Worm (Caenorhabditis elegans): ENCODE data around the gene C17B7.8.

C17B7.8 gene

ce11 chrV:3301898-3302297, 22.2 kb downstream of the C17B7.8 start, which contains the start of gene srbc-1:
Gene srbc-1 (minus strand): TSS chrV:3301998.
- TF ChIP-seq lin-39 (tag; optimal IDR thresholded peaks at IDR 0.05) (no peak), ceh-82 (tag; optimal IDR thresholded peaks at IDR 0.05) (no peak), egl-5 (tag; optimal IDR thresholded peaks at IDR 0.05) (no peak), skn-1 (tag; optimal IDR thresholded peaks at IDR 0.05) (no peak), nhr-76 (tag; optimal IDR thresholded peaks at IDR 0.05) (no peak)

- TF ChIP-seq nhr-76 (tag; optimal IDR thresholded peaks at IDR 0.05) = no peak
- no peak for TF ChIP-seq ceh-9 (tag; optimal IDR thresholded peaks at IDR 0.05)
- TF ChIP-seq ztf-4 (tag; optimal IDR thresholded peaks at IDR 0.05) = no peak
- TF ChIP-seq lin-15B (tag; optimal IDR thresholded peaks at IDR 0.05) = no peak
- no peak for TF ChIP-seq ZK546.5 (tag; optimal IDR thresholded peaks at IDR 0.05)
- TF ChIP-seq elt-3 (tag; optimal IDR thresholded peaks at IDR 0.05) = no peak
- TF ChIP-seq daf-12 (tag; optimal IDR thresholded peaks at IDR 0.05) = no peak
- no peak for TF ChIP-seq ceh-28 (tag; optimal IDR thresholded peaks at IDR 0.05)
- TF ChIP-seq hmg-11 (tag; optimal IDR thresholded peaks at IDR 0.05) = no peak
- TF ChIP-seq elt-2 (tag; optimal IDR thresholded peaks at IDR 0.05) = no peak
Measured at ce11 chrV:3299437-3299836, 24.6 kb downstream of the C17B7.8 start.

ce11 chrV:3297764-3298163, 26.3 kb downstream of the C17B7.8 start, which contains the start of gene srx-122:
Gene srx-122 (minus strand): TSS chrV:3297864.
- TF ChIP-seq nhr-43 (tag; optimal IDR thresholded peaks at IDR 0.05; ENCODE audit: poor library complexity, severe bottlenecking) (no peak), nhr-67 (tag; optimal IDR thresholded peaks at IDR 0.05) (no peak), nhr-237 (tag; optimal IDR thresholded peaks at IDR 0.05) (no peak), ceh-28 (tag; optimal IDR thresholded peaks at IDR 0.05) (no peak), unc-39 (tag; optimal IDR thresholded peaks at IDR 0.05) (no peak), ama-1 (optimal IDR thresholded peaks at IDR 0.05) (no peak), ztf-11 (tag; optimal IDR thresholded peaks at IDR 0.05) (no peak), fkh-2 (tag; optimal IDR thresholded peaks at IDR 0.05) (no peak), pqm-1 (tag; optimal IDR thresholded peaks at IDR 0.05) (no peak), snpc-4 (tag; optimal IDR thresholded peaks at IDR 0.05) (no peak), zag-1 (tag; optimal IDR thresholded peaks at IDR 0.05) (no peak), ceh-9 (tag; optimal IDR thresholded peaks at IDR 0.05) (no peak)

- TF ChIP-seq lsy-12 (tag; optimal IDR thresholded peaks at IDR 0.05) = no peak
- TF ChIP-seq ceh-9 (tag; optimal IDR thresholded peaks at IDR 0.05) = no peak
- no peak for TF ChIP-seq ceh-28 (tag; optimal IDR thresholded peaks at IDR 0.05)
- no peak for TF ChIP-seq ceh-82 (tag; optimal IDR thresholded peaks at IDR 0.05)
- no peak for TF ChIP-seq elt-2 (tag; optimal IDR thresholded peaks at IDR 0.05)
- no peak for TF ChIP-seq nhr-77 (tag; optimal IDR thresholded peaks at IDR 0.05)
- no peak for TF ChIP-seq nhr-28 (tag; optimal IDR thresholded peaks at IDR 0.05)
- no peak for TF ChIP-seq tbx-2 (tag; optimal IDR thresholded peaks at IDR 0.05)
- no peak for TF ChIP-seq egl-27 (tag; optimal IDR thresholded peaks at IDR 0.05)
- TF ChIP-seq ztf-4 (tag; optimal IDR thresholded peaks at IDR 0.05) = no peak
- TF ChIP-seq fos-1 (tag; optimal IDR thresholded peaks at IDR 0.05) = no peak
- TF ChIP-seq daf-12 (tag; optimal IDR thresholded peaks at IDR 0.05) = no peak
- no peak for TF ChIP-seq pqm-1 (tag; optimal IDR thresholded peaks at IDR 0.05)
- TF ChIP-seq nhr-43 (tag; optimal IDR thresholded peaks at IDR 0.05; ENCODE audit: poor library complexity, severe bottlenecking) = no peak
- no peak for TF ChIP-seq fkh-10 (GFP tag; optimal IDR thresholded peaks at IDR 0.05)
- TF ChIP-seq nhr-12 (tag; optimal IDR thresholded peaks at IDR 0.05) = no peak
- no peak for TF ChIP-seq elt-1 (tag; optimal IDR thresholded peaks at IDR 0.05)
Measured at ce11 chrV:3295368-3295767, 28.7 kb downstream of the C17B7.8 start.

ce11 chrV:3289267-3289666, 34.8 kb downstream of the C17B7.8 start, which contains the start of gene F35F10.6:
Gene F35F10.6 (minus strand): TSS chrV:3289367.
- TF ChIP-seq nhr-237 (tag; optimal IDR thresholded peaks at IDR 0.05) = no peak
- TF ChIP-seq sea-2 (GFP tag; optimal IDR thresholded peaks at IDR 0.05) = no peak
- TF ChIP-seq mdl-1 (tag; optimal IDR thresholded peaks at IDR 0.05) = no peak
- TF ChIP-seq hmg-11 (tag; optimal IDR thresholded peaks at IDR 0.05) = no peak
- TF ChIP-seq nhr-11 (tag; optimal IDR thresholded peaks at IDR 0.05) = no peak
- no peak for TF ChIP-seq nhr-28 (tag; optimal IDR thresholded peaks at IDR 0.05)
- TF ChIP-seq nfya-1 (tag; optimal IDR thresholded peaks at IDR 0.05; ENCODE audit: insufficient read depth) = no peak
- no peak for TF ChIP-seq snpc-4 (tag; optimal IDR thresholded peaks at IDR 0.05)
- TF ChIP-seq elt-3 (tag; optimal IDR thresholded peaks at IDR 0.05) = no peak
- no peak for TF ChIP-seq fkh-10 (GFP tag; optimal IDR thresholded peaks at IDR 0.05)
- TF ChIP-seq unc-39 (tag; optimal IDR thresholded peaks at IDR 0.05) = no peak

Measured in whole organism, L3 larva.